Worm (Caenorhabditis elegans) whole organism, L4 larva: ENCODE measurements around the gene cgt-3.
A peak's percentile ranks its signal among the peaks of the same experiment; 100 is the strongest.

ENCODE experiments used
- F37D6.2 ChIP-seq: sonication (generic microtip); optimal IDR thresholded peaks from 2 replicates; lab custom pipeline; 2016; ENCODE audit warnings: mild to moderate bottlenecking, missing genetic modification characterization, missing compliant biosample characterization
- R02D3.7 ChIP-seq: fragments of 150-350 bp; sonication (generic microtip); optimal IDR thresholded peaks from 3 replicates; lab custom pipeline; 2014; ENCODE audit warnings: missing biosample characterization, missing genetic modification characterization
- T20F7.1 ChIP-seq: fragments of 200-800 bp; sonication (Bioruptor generic); optimal IDR thresholded peaks from 2 replicates; lab custom pipeline; 2018; ENCODE audit warnings: mild to moderate bottlenecking, missing genetic modification characterization, missing compliant biosample characterization
- ama-1 ChIP-seq: fragments of 150-350 bp; optimal IDR thresholded peaks from 2 replicates; lab custom pipeline; 2014; ENCODE audit warnings: inconsistent platforms, mixed read lengths
- ceh-62 ChIP-seq: sonication (generic microtip); optimal IDR thresholded peaks from 2 replicates; lab custom pipeline; 2017; ENCODE audit warnings: missing biosample characterization, missing genetic modification characterization
- dpl-1 ChIP-seq: fragments of 150-350 bp; optimal IDR thresholded peaks from 2 replicates; lab custom pipeline; 2014; ENCODE audit warnings: missing biosample characterization, missing genetic modification reagents, missing genetic modification characterization
- hlh-30 ChIP-seq: sonication (generic microtip); optimal IDR thresholded peaks from 2 replicates; lab custom pipeline; 2017; ENCODE audit warnings: antibody characterized with exemption, mild to moderate bottlenecking, missing genetic modification characterization, missing compliant biosample characterization; ENCODE audit not compliant: insufficient read depth
- mep-1 ChIP-seq: fragments of 150-350 bp; sonication (generic microtip); optimal IDR thresholded peaks from 3 replicates; lab custom pipeline; 2014; ENCODE audit warnings: missing biosample characterization, missing genetic modification characterization
- pqm-1 ChIP-seq: sonication (generic microtip); optimal IDR thresholded peaks from 2 replicates; lab custom pipeline; 2017; ENCODE audit warnings: missing biosample characterization, missing genetic modification characterization
- rbr-2 ChIP-seq: sonication (generic microtip); optimal IDR thresholded peaks from 2 replicates; lab custom pipeline; 2016; ENCODE audit warnings: missing genotype, missing genetic modification characterization, missing compliant biosample characterization
- snpc-1.2 ChIP-seq: fragments of 200-800 bp; sonication (Bioruptor generic); IDR thresholded peaks from 2 replicates; pipeline ENCODE4 v1.3.6; 2022; ENCODE audit warnings: missing genetic modification reagents, missing genetic modification characterization, missing compliant biosample characterization
- unc-130 ChIP-seq: sonication (generic microtip); optimal IDR thresholded peaks from 2 replicates; lab custom pipeline; 2016; ENCODE audit warnings: missing genetic modification reagents, missing genetic modification characterization, missing compliant biosample characterization
- zfp-2 ChIP-seq: sonication (generic microtip); optimal IDR thresholded peaks from 2 replicates; lab custom pipeline; 2016; ENCODE audit warnings: mild to moderate bottlenecking, missing genetic modification characterization, missing compliant biosample characterization

- no peak for TF ChIP-seq T20F7.1 (GFP tag; lab: Kevin White, UChicago)
- peak; percentile 59 for TF ChIP-seq hlh-30 (tag; lab: Kevin White, UChicago)
- no peak for TF ChIP-seq F37D6.2 (tag; lab: Kevin White, UChicago)
- TF ChIP-seq pqm-1: no peak
- no peak for TF ChIP-seq zfp-2 (tag; lab: Kevin White, UChicago)
- no peak for TF ChIP-seq ceh-62 (tag; lab: Kevin White, UChicago)
- TF ChIP-seq rbr-2 (tag; lab: Kevin White, UChicago): no peak
- no peak for TF ChIP-seq dpl-1
- TF ChIP-seq R02D3.7 (tag; lab: Kevin White, UChicago): no peak
- TF ChIP-seq ama-1 (lab: Kevin White, UChicago): peak; percentile 57
- TF ChIP-seq snpc-1.2 (GFP tag; lab: Robert Waterston, UW): no peak
- TF ChIP-seq mep-1 (tag; lab: Kevin White, UChicago): peak; percentile 64
- TF ChIP-seq unc-130 (GFP tag; lab: Kevin White, UChicago): no peak
Observed at ce11 chrII:5885966-5886621, 25.0 kb upstream of the cgt-3 start.
